Worm (Caenorhabditis elegans) whole organism, mixed stage, embryonic: ENCODE measurements around the gene ugt-41.

Source experiments
- ces-1 ChIP-seq: fragments of 150-350 bp; optimal IDR thresholded peaks from 2 replicates; lab custom pipeline; 2014; ENCODE audit warnings: missing biosample characterization, missing genetic modification reagents, missing genetic modification characterization
- elt-1 ChIP-seq: sonication (generic microtip); optimal IDR thresholded peaks from 2 replicates; lab custom pipeline; 2017; ENCODE audit warnings: missing genetic modification characterization, mild to moderate bottlenecking, missing compliant biosample characterization, antibody characterized with exemption, moderate library complexity, borderline replicate concordance; ENCODE audit not compliant: insufficient read depth
- lsy-2 ChIP-seq: fragments of 150-350 bp; optimal IDR thresholded peaks from 2 replicates; lab custom pipeline; 2014; ENCODE audit warnings: missing biosample characterization, missing genetic modification characterization
- mep-1 ChIP-seq: fragments of 150-350 bp; optimal IDR thresholded peaks from 2 replicates; lab custom pipeline; 2017; ENCODE audit warnings: missing biosample characterization, missing genetic modification reagents, missing genetic modification characterization, inconsistent platforms
- nhr-12 ChIP-seq: fragments of 150-350 bp; optimal IDR thresholded peaks from 2 replicates; lab custom pipeline; 2014; ENCODE audit warnings: missing biosample characterization, missing genetic modification characterization
- nhr-237 ChIP-seq: fragments of 150-350 bp; optimal IDR thresholded peaks from 2 replicates; lab custom pipeline; 2014; ENCODE audit warnings: missing biosample characterization, missing genetic modification characterization
- snpc-4 ChIP-seq: fragments of 150-350 bp; optimal IDR thresholded peaks from 2 replicates; lab custom pipeline; 2014; ENCODE audit warnings: missing biosample characterization, missing genetic modification characterization
- unc-39 ChIP-seq: fragments of 150-350 bp; optimal IDR thresholded peaks from 2 replicates; lab custom pipeline; 2014; ENCODE audit warnings: missing biosample characterization, missing genetic modification characterization

DNA sequence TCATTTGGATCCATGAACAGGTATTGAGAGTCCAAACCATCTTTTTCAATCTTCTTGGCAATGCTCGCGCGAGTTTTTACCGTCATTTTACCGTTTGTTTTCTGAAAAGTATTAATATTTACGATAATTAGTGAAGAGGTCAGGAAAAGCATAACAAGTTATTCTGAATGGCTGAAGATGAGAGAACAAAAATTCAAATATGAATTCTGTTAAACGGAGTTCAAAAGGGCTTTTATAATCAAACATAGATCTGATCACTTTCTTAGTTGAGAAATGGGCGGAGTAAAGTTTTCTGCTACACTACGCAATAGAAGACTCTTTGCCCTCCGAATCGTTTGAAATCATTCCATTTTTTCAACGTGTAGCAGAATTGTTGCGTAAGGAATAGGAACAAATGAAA lies 10.3 kb downstream of the ugt-41 start, which contains the start of gene fat-7:
- no peak for TF ChIP-seq snpc-4 (tag; lab: Kevin White, UChicago)
- TF ChIP-seq nhr-237 (tag; lab: Kevin White, UChicago): no peak
- no peak for TF ChIP-seq nhr-12 (tag; lab: Kevin White, UChicago)
- TF ChIP-seq mep-1 (tag; lab: Kevin White, UChicago): no peak
- no peak for TF ChIP-seq unc-39 (tag; lab: Kevin White, UChicago)
- no peak for TF ChIP-seq lsy-2 (tag; lab: Kevin White, UChicago)
- TF ChIP-seq ces-1: no peak
- TF ChIP-seq elt-1 (tag; lab: Kevin White, UChicago): no peak
